Fruit fly (Drosophila melanogaster): ENCODE data around the gene Afti.

The Afti gene

DNA sequence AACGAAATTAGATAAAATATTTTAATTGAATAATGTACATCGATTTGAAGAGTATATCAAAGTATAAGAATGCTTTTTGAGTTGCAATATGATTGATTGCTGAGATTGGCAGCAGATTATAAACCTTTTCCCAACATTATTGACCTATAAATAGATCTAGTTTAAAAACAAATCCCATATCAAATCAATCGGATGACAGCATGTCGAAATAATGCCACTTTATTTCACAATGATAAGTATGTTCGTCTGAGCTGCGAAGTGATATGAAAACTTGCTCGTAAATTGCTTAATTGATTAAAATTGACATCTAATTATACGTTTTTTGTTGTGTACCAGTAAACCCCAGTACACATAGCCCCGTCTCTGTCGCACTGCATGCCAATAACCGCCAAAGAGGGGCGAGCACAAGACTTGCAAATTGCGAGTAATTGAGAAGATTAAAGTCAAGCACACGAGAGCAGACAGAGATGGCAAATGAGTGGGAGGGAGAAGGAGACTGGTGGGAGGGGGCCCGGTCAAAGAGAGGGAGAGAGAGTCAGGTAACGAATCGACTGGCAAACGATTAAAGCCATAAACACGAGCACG, 43.4 kb downstream of the Afti start:
- TF ChIP-seq jim (GFP tag; optimal IDR thresholded peaks at IDR 0.05), result no peak
- TF ChIP-seq dsf (GFP tag; optimal IDR thresholded peaks at IDR 0.05; ENCODE audit: borderline replicate concordance), result peak; percentile 2
- TF ChIP-seq ey (GFP tag; optimal IDR thresholded peaks at IDR 0.05), result peak; percentile 86
- peak; percentile 17 for TF ChIP-seq Mio (GFP tag; optimal IDR thresholded peaks at IDR 0.05)
- TF ChIP-seq h (GFP tag; optimal IDR thresholded peaks at IDR 0.05), result peak; percentile 85
- peak; percentile 11 for TF ChIP-seq sage (GFP tag; optimal IDR thresholded peaks at IDR 0.05)
- TF ChIP-seq Hr83 (GFP tag; optimal IDR thresholded peaks at IDR 0.05; ENCODE audit: poor library complexity, severe bottlenecking), result peak; percentile 77
- TF ChIP-seq OdsH (GFP tag; optimal IDR thresholded peaks at IDR 0.05), result peak; percentile 67
- TF ChIP-seq CrebA (GFP tag; optimal IDR thresholded peaks at IDR 0.05; ENCODE audit: borderline replicate concordance), result no peak
- peak; percentile 73 for TF ChIP-seq tai (GFP tag; optimal IDR thresholded peaks at IDR 0.05)
- TF ChIP-seq dl (GFP tag; optimal IDR thresholded peaks at IDR 0.05; ENCODE audit: insufficient read depth in 1 of 2, partially characterized antibody in 2 of 2), result peak; percentile 73 to 88
- TF ChIP-seq foxo (GFP tag; optimal IDR thresholded peaks at IDR 0.05), result peak in 1 of 2 experiments; percentile 65
- peak; percentile 49 for TF ChIP-seq sv (GFP tag; optimal IDR thresholded peaks at IDR 0.05)
- peak; percentile 39 for TF ChIP-seq Hnf4 (GFP tag; optimal IDR thresholded peaks at IDR 0.05)
- TF ChIP-seq Hr78 (GFP tag; optimal IDR thresholded peaks at IDR 0.05), result no peak
- TF ChIP-seq Jra (GFP tag; optimal IDR thresholded peaks at IDR 0.05), result peak; percentile 3
- TF ChIP-seq Vsx2 (GFP tag; optimal IDR thresholded peaks at IDR 0.05; ENCODE audit: partially characterized antibody), result peak; percentile 88
- no peak for TF ChIP-seq brk (GFP tag; optimal IDR thresholded peaks at IDR 0.05)
- no peak for TF ChIP-seq pan (optimal IDR thresholded peaks at IDR 0.05)
- peak; percentile 57 for TF ChIP-seq dmrt93B (GFP tag; optimal IDR thresholded peaks at IDR 0.05)
- TF ChIP-seq Abd-B (GFP tag; optimal IDR thresholded peaks at IDR 0.05), result no peak
- no peak for TF ChIP-seq Rel (GFP tag; optimal IDR thresholded peaks at IDR 0.05)
- peak; percentile 84 for TF ChIP-seq Rel (tag; optimal IDR thresholded peaks at IDR 0.05)
- peak; percentile 96 for TF ChIP-seq Dif (GFP tag; optimal IDR thresholded peaks at IDR 0.05; ENCODE audit: partially characterized antibody)
- peak; percentile 63 for TF ChIP-seq psq (GFP tag; optimal IDR thresholded peaks at IDR 0.05)
- TF ChIP-seq lola (GFP tag; optimal IDR thresholded peaks at IDR 0.05), result no peak
- peak; percentile 75 for TF ChIP-seq Sp1 (GFP tag; optimal IDR thresholded peaks at IDR 0.05)
- TF ChIP-seq woc (GFP tag; optimal IDR thresholded peaks at IDR 0.05), result peak; percentile 59
- peak; percentile 67 for TF ChIP-seq rgr (GFP tag; optimal IDR thresholded peaks at IDR 0.05)
- TF ChIP-seq br (GFP tag; optimal IDR thresholded peaks at IDR 0.05), result peak; percentile 78
- TF ChIP-seq HLH106 (tag; optimal IDR thresholded peaks at IDR 0.05), result peak; percentile 78
- no peak for TF ChIP-seq CG32264 (GFP tag; optimal IDR thresholded peaks at IDR 0.05)
- TF ChIP-seq Dfd (GFP tag; optimal IDR thresholded peaks at IDR 0.05), result no peak
- TF ChIP-seq fru (GFP tag; optimal IDR thresholded peaks at IDR 0.05), result peak; percentile 83

DNA sequence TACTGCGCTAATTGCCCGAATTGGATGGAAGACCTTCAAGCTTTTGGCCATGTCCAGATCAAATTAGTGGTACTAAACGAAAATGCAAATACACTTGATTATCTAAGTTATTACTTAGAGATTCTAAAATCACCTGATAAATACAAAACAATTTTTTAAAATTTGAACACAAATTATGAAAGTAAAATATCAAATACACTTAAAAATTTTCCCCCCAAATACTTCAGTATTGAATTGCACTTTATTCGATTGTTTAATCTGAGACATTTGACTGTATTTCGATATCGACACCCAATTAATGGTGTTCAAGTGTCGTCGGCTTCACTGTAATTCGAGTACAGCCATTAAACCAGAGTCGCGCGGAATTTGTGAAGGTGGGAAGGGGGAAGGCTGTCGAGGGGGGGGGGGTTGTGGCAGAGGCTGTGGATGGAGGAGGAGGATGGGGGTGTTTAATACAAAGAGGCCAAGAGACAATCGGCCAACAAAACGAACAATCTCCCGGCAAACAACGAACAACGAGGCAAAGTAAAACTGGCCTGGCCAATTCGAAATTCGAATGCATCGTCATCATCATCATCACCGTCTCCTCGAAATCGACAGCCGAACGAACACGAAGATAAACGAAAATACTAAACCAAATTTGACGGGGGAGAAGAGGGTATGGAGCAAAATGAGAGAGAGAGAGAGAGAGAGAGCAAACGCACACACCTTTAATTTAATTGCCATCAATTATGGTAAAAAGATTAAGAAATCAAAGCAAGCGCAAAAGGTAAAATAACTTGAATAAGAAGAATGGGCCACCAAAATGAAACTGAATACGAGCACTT, 44.1 kb downstream of the Afti start:
- TF ChIP-seq br (GFP tag; optimal IDR thresholded peaks at IDR 0.05) (no peak), foxo (GFP tag; optimal IDR thresholded peaks at IDR 0.05) (no peak), dl (GFP tag; optimal IDR thresholded peaks at IDR 0.05; ENCODE audit: insufficient read depth in 1 of 2, partially characterized antibody in 2 of 2) (no peak), Dif (GFP tag; optimal IDR thresholded peaks at IDR 0.05; ENCODE audit: partially characterized antibody) (peak; percentile 48), Vsx2 (GFP tag; optimal IDR thresholded peaks at IDR 0.05; ENCODE audit: partially characterized antibody) (peak; percentile 64), Jra (GFP tag; optimal IDR thresholded peaks at IDR 0.05) (no peak), Rel (GFP tag; optimal IDR thresholded peaks at IDR 0.05) (no peak), Rel (tag; optimal IDR thresholded peaks at IDR 0.05) (no peak), HLH106 (tag; optimal IDR thresholded peaks at IDR 0.05) (peak; percentile 15), N (GFP tag; optimal IDR thresholded peaks at IDR 0.05) (no peak), OdsH (GFP tag; optimal IDR thresholded peaks at IDR 0.05) (no peak)

DNA sequence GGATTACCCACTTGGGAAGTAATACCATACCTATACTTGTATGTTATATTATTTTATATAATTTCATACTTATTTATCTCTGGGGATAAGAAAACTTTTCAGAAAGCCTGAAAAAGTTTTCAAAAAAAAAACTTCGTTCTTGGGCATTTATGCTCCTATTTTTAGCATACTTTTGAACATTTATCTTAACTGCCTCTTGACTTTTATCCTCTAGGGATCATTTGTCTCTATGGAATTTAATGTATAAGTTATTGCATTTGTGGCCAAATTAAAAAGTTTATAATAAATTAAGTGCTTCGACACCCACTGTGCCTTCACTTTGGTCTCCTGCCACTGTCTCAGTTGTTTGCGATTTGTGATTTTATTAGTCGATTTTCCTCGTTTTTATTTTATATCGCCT, 46.2 kb downstream of the Afti start:
- TF ChIP-seq Sp1 (GFP tag; optimal IDR thresholded peaks at IDR 0.05), result peak; percentile 11
- TF ChIP-seq CG32264 (GFP tag; optimal IDR thresholded peaks at IDR 0.05), result no peak
- no peak for TF ChIP-seq Dif (GFP tag; optimal IDR thresholded peaks at IDR 0.05; ENCODE audit: partially characterized antibody)
- no peak for TF ChIP-seq Hr83 (GFP tag; optimal IDR thresholded peaks at IDR 0.05; ENCODE audit: poor library complexity, severe bottlenecking)
- peak; percentile 13 for TF ChIP-seq OdsH (GFP tag; optimal IDR thresholded peaks at IDR 0.05)
- TF ChIP-seq HLH106 (tag; optimal IDR thresholded peaks at IDR 0.05), result peak; percentile 10
- TF ChIP-seq dsf (GFP tag; optimal IDR thresholded peaks at IDR 0.05; ENCODE audit: borderline replicate concordance), result no peak
- TF ChIP-seq Myc (optimal IDR thresholded peaks at IDR 0.05), result no peak
